Worm (Caenorhabditis elegans): ENCODE measurements around the gene C31H1.5.

ce11 chrIV:5809733-5810132 lies 13.1 kb upstream of the C31H1.5 start:
- TF ChIP-seq dpl-1 (GFP tag; optimal IDR thresholded peaks at IDR 0.05): no peak
- TF ChIP-seq zfh-2 (GFP tag; conservative IDR thresholded peaks at IDR 0.05): no peak
- TF ChIP-seq T26A5.8 (tag; optimal IDR thresholded peaks at IDR 0.05): no peak
- TF ChIP-seq tbp1 (GFP tag; optimal IDR thresholded peaks at IDR 0.05): no peak
- TF ChIP-seq snpc-4 (GFP tag; optimal IDR thresholded peaks at IDR 0.05): no peak
- no peak for TF ChIP-seq snpc-4 (tag; optimal IDR thresholded peaks at IDR 0.05)
- TF ChIP-seq nfya-1 (tag; optimal IDR thresholded peaks at IDR 0.05; ENCODE audit: borderline replicate concordance, insufficient read depth): no peak
- no peak for TF ChIP-seq efl-1 (GFP tag; optimal IDR thresholded peaks at IDR 0.05)
- no peak for TF ChIP-seq B0261.1 (tag; optimal IDR thresholded peaks at IDR 0.05)
- no peak for TF ChIP-seq nhr-80 (tag; optimal IDR thresholded peaks at IDR 0.05)
- no peak for TF ChIP-seq nhr-120 (GFP tag; IDR thresholded peaks at IDR 0.05)
- TF ChIP-seq F57A8.1 (GFP tag; optimal IDR thresholded peaks at IDR 0.05): no peak
- no peak for TF ChIP-seq lin-26 (GFP tag; IDR thresholded peaks at IDR 0.05)

All from whole organism, young adult.